Worm (Caenorhabditis elegans) whole organism, L4 larva: ENCODE data around the gene B0416.10.

Experiments used
- F10B5.3 ChIP-seq: sonication (generic microtip); optimal IDR thresholded peaks from 2 replicates; lab custom pipeline; 2016; ENCODE audit warnings: mild to moderate bottlenecking, missing genetic modification characterization, missing compliant biosample characterization
- F44E2.7 ChIP-seq: fragments of 200-800 bp; sonication (Bioruptor generic); IDR thresholded peaks from 2 replicates; pipeline ENCODE4 v2.1.2; 2022; ENCODE audit warnings: missing genetic modification characterization, missing compliant biosample characterization
- Y5F2A.4 ChIP-seq: fragments of 200-800 bp; sonication (Bioruptor generic); optimal IDR thresholded peaks from 2 replicates; lab custom pipeline; 2018; ENCODE audit warnings: mild to moderate bottlenecking, missing genetic modification characterization, missing compliant biosample characterization
- aha-1 ChIP-seq: fragments of 150-350 bp; peaks from one replicate; lab custom pipeline; 2014; ENCODE audit warnings: missing biosample characterization, missing genetic modification characterization
- ceh-20 ChIP-seq: fragments of 200-800 bp; sonication (Bioruptor generic); IDR thresholded peaks from 2 replicates; pipeline ENCODE4 v1.3.6; 2022; ENCODE audit warnings: missing genetic modification reagents, missing genetic modification characterization, missing compliant biosample characterization
- ceh-28 ChIP-seq: fragments of 150-350 bp; optimal IDR thresholded peaks from 2 replicates; lab custom pipeline; 2014; ENCODE audit warnings: missing biosample characterization, missing genetic modification reagents, missing genetic modification characterization
- ceh-44 ChIP-seq: fragments of 200-800 bp; sonication (Bioruptor generic); IDR thresholded peaks from 2 replicates; pipeline ENCODE4 v1.3.6; 2022; ENCODE audit warnings: missing genetic modification reagents, missing genetic modification characterization, missing compliant biosample characterization
- cey-2 ChIP-seq: sonication (generic microtip); optimal IDR thresholded peaks from 3 replicates; lab custom pipeline; 2017; ENCODE audit warnings: missing genetic modification characterization, mild to moderate bottlenecking, missing compliant biosample characterization, antibody characterized with exemption, borderline replicate concordance; ENCODE audit not compliant: insufficient read depth
- daf-12 ChIP-seq: fragments of 150-350 bp; optimal IDR thresholded peaks from 2 replicates; lab custom pipeline; 2014; ENCODE audit warnings: missing biosample characterization, missing genetic modification reagents, missing genetic modification characterization
- dmd-8 ChIP-seq: fragments of 200-800 bp; sonication (Bioruptor generic); IDR thresholded peaks from 2 replicates; pipeline ENCODE4 v1.3.6; 2022; ENCODE audit warnings: missing genetic modification characterization, missing compliant biosample characterization
- egl-27 ChIP-seq: sonication (generic microtip); optimal IDR thresholded peaks from 3 replicates; lab custom pipeline; 2017; ENCODE audit warnings: missing biosample characterization, missing genetic modification reagents, missing genetic modification characterization
- gei-8 ChIP-seq: fragments of 200-800 bp; sonication (Bioruptor generic); optimal IDR thresholded peaks from 2 replicates; lab custom pipeline; 2018; ENCODE audit warnings: mild to moderate bottlenecking, missing genetic modification characterization, missing compliant biosample characterization
- hif-1 ChIP-seq, 2 experiments: sonication (generic microtip); optimal IDR thresholded peaks; 2 replicates each; lab custom pipeline; 2016 to 2017; ENCODE audit warnings: missing compliant biosample characterization in 2 of 2, missing genetic modification characterization in 2 of 2, missing genetic modification reagents in 2 of 2, missing genotype in 2 of 2, mild to moderate bottlenecking in 1 of 2
- hlh-11 ChIP-seq: fragments of 200-800 bp; sonication (Bioruptor generic); optimal IDR thresholded peaks from 2 replicates; lab custom pipeline; 2018; ENCODE audit warnings: mild to moderate bottlenecking, missing genetic modification characterization, missing compliant biosample characterization
- jun-1 ChIP-seq: fragments of 150-350 bp; optimal IDR thresholded peaks from 2 replicates; lab custom pipeline; 2014; ENCODE audit warnings: missing biosample characterization, missing genetic modification reagents, missing genetic modification characterization
- lim-7 ChIP-seq: fragments of 200-800 bp; sonication (Bioruptor generic); IDR thresholded peaks from 2 replicates; pipeline ENCODE4 v1.3.6; 2022; ENCODE audit warnings: missing genetic modification characterization, missing compliant biosample characterization
- lin-38 ChIP-seq: fragments of 200-800 bp; sonication (Bioruptor generic); IDR thresholded peaks from 2 replicates; pipeline ENCODE4 v1.3.6; 2022; ENCODE audit warnings: missing genetic modification reagents, missing genetic modification characterization, missing compliant biosample characterization
- mxl-2 ChIP-seq: fragments of 200-800 bp; sonication (Bioruptor generic); conservative IDR thresholded peaks from 2 replicates; pipeline ENCODE4 v1.3.6; 2022; ENCODE audit warnings: missing genetic modification reagents, missing genetic modification characterization, missing compliant biosample characterization
- mxl-3 ChIP-seq: fragments of 200-800 bp; sonication (Bioruptor generic); optimal IDR thresholded peaks from 2 replicates; lab custom pipeline; 2018; ENCODE audit warnings: mild to moderate bottlenecking, missing genetic modification characterization, missing compliant biosample characterization
- nhr-25 ChIP-seq: sonication (generic microtip); optimal IDR thresholded peaks from 2 replicates; lab custom pipeline; 2017; ENCODE audit warnings: missing genetic modification characterization, mild to moderate bottlenecking, missing compliant biosample characterization, antibody characterized with exemption, moderate library complexity, borderline replicate concordance; ENCODE audit not compliant: insufficient read depth
- nhr-28 ChIP-seq: fragments of 150-350 bp; optimal IDR thresholded peaks from 2 replicates; lab custom pipeline; 2014; ENCODE audit warnings: missing biosample characterization, missing genetic modification characterization
- nhr-42 ChIP-seq: fragments of 200-800 bp; sonication (Bioruptor generic); IDR thresholded peaks from 2 replicates; pipeline ENCODE4 v1.3.6; 2022; ENCODE audit warnings: missing genetic modification characterization, missing compliant biosample characterization
- nhr-6 ChIP-seq: fragments of 150-350 bp; optimal IDR thresholded peaks from 2 replicates; lab custom pipeline; 2014; ENCODE audit warnings: missing biosample characterization, missing genetic modification characterization
- pha-4 ChIP-seq, 2 experiments: fragments of 150-350 bp in 1 of 2; fragments of 200-800 bp in 1 of 2; sonication (Bioruptor generic) in 1 of 2; IDR thresholded peaks in 1 of 2; optimal IDR thresholded peaks in 1 of 2; 2 replicates each; pipeline versions ENCODE4 v1.3.6 to Lab custom; 2014 to 2022; ENCODE audit warnings: missing genetic modification characterization in 2 of 2, missing genetic modification reagents in 2 of 2, missing biosample characterization in 1 of 2, missing compliant biosample characterization in 1 of 2
- saeg-2 ChIP-seq: fragments of 200-800 bp; sonication (Bioruptor generic); IDR thresholded peaks from 2 replicates; pipeline ENCODE4 v1.3.6; 2022; ENCODE audit warnings: missing genetic modification reagents, missing genetic modification characterization, missing compliant biosample characterization
- sdz-12 ChIP-seq: fragments of 200-800 bp; sonication (Bioruptor generic); optimal IDR thresholded peaks from 2 replicates; lab custom pipeline; 2018; ENCODE audit warnings: mild to moderate bottlenecking, missing genetic modification characterization, missing compliant biosample characterization
- snpc-1.2 ChIP-seq: fragments of 200-800 bp; sonication (Bioruptor generic); IDR thresholded peaks from 2 replicates; pipeline ENCODE4 v1.3.6; 2022; ENCODE audit warnings: missing genetic modification reagents, missing genetic modification characterization, missing compliant biosample characterization
- unc-130 ChIP-seq: sonication (generic microtip); optimal IDR thresholded peaks from 2 replicates; lab custom pipeline; 2016; ENCODE audit warnings: missing genetic modification reagents, missing genetic modification characterization, missing compliant biosample characterization
- unc-62 ChIP-seq, 3 experiments: fragments of 150-350 bp in 1 of 3; sonication (generic microtip); optimal IDR thresholded peaks in 2 of 3; peaks in 1 of 3; 1 replicate in 1 of 3; 2 replicates in 2 of 3; lab custom pipeline; 2014 to 2017; ENCODE audit warnings: missing biosample characterization in 3 of 3, missing genetic modification characterization in 3 of 3, missing genetic modification reagents in 3 of 3, missing genotype in 1 of 3
- zip-11 ChIP-seq: fragments of 200-800 bp; sonication (Bioruptor generic); IDR thresholded peaks from 2 replicates; pipeline ENCODE4 v1.3.6; 2022; ENCODE audit warnings: missing genetic modification characterization, missing compliant biosample characterization

The B0416.10 gene

ce11 chrX:9255993-9256392, 18.5 kb downstream of the B0416.10 start:
- TF ChIP-seq nhr-42 (GFP tag; lab: Robert Waterston, UW) (no peak), unc-62 (GFP tag; optimal IDR thresholded peaks at IDR 0.05 in 1 of 2; lab: Kevin White, UChicago) (peak in 1 of 2 experiments; percentile 59), unc-62 (tag; optimal IDR thresholded peaks at IDR 0.05; lab: Kevin White, UChicago) (no peak), ceh-44 (GFP tag; lab: Robert Waterston, UW) (no peak), F10B5.3 (tag; lab: Kevin White, UChicago) (peak; percentile 64), egl-27 (no peak)

DNA sequence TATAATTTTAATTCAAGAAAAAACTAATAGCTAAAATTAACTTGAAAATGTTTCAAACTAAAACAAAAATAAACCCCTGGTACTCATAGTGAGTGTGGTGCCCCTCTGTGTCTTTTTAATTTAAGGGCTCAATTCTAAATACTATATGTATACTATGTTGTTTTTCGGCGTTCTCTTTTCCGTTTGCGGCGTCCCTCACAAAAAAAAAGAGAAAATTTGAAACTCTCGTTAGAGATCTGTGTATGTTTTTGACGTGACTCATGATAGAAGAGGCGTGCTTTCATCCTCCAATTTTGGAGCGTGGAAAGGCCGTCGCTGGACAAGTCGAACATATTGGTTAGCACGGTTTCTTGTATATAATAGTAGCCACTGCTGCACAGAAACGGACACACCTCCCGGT, 23.0 kb downstream of the B0416.10 start, which contains the start of gene pes-8:
pes-8 (plus strand) TSS at position 301 of the 400 bp plus-strand sequence.
- TF ChIP-seq cey-2 (no peak), aha-1 (tag; lab: Kevin White, UChicago) (peak; percentile 75)

DNA sequence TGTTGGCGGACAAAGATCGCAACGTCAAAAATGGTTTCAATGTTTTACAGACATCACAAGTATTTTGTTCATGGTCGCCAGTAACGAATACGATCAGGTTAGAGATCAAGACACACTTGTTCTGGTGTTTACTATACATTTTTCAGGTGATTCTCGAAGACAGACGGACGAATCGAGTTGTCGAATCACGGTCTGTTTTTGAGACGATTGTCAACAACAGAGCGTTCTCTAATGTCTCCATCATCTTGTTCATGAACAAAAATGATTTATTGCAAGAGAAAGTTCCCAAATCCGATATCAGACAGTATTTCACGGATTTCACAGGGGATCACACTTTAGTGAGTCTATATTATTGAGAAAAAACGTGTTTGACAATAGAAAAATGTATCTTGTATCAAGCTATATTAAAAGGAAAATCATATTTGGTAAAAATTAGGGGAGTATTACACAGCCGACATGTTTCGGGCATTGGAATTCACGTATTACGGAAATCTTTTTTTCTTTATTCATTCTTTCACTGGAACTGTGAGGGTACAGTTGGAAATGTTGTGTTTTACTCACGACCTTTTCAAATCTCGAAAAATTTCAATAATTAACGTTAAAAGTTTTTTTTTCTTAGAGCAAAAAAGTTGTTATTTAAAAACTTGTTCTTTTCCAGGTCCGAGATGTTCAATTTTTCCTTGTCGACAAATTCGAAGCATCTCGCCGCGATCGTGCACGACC, 26.2 kb downstream of the B0416.10 start:
- peak in 1 of 2 experiments; percentile 94 for TF ChIP-seq unc-62 (GFP tag; optimal IDR thresholded peaks at IDR 0.05 in 1 of 2; lab: Kevin White, UChicago)
- TF ChIP-seq unc-62 (tag; optimal IDR thresholded peaks at IDR 0.05; lab: Kevin White, UChicago) = no peak
- TF ChIP-seq hlh-11 = peak; percentile 28
- no peak for TF ChIP-seq zip-11
- TF ChIP-seq ceh-20 (GFP tag; lab: Robert Waterston, UW) = no peak
- no peak for TF ChIP-seq lin-38 (GFP tag; lab: Robert Waterston, UW)
- peak; percentile 11 for TF ChIP-seq mxl-3 (GFP tag; lab: Kevin White, UChicago)
- no peak for TF ChIP-seq sdz-12 (GFP tag; lab: Kevin White, UChicago)

DNA sequence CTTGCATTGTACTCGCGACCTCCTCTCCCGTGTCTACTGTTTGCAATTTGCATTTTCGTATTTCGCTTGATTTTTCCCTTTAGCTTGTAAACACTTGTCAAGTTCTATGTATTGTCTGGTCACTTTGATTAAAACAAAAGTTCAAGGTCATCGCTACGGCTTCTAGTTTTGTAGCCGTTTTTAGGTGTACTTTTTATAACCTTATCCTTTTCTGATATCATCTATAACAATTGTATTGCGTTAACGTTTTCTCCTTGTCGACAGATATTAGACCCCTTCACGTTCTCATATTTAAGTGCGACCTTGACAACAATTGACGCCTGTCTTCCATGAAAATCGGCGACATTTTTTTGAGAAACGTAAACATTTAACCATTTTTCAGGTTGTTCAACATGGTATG, 27.8 kb downstream of the B0416.10 start:
- TF ChIP-seq unc-62 (GFP tag; optimal IDR thresholded peaks at IDR 0.05 in 1 of 2; lab: Kevin White, UChicago) = peak in 1 of 2 experiments; percentile 73
- TF ChIP-seq unc-62 (tag; optimal IDR thresholded peaks at IDR 0.05; lab: Kevin White, UChicago) = no peak
- peak; percentile 76 for TF ChIP-seq nhr-25 (tag; lab: Kevin White, UChicago)
- no peak for TF ChIP-seq jun-1 (tag; lab: Kevin White, UChicago)
- peak; percentile 53 for TF ChIP-seq nhr-28 (tag; lab: Kevin White, UChicago)
- TF ChIP-seq saeg-2 (GFP tag; lab: Robert Waterston, UW) = no peak
- TF ChIP-seq, all 104 proteins: peak for 3

- no peak for TF ChIP-seq hif-1 (tag; optimal IDR thresholded peaks at IDR 0.05; lab: Kevin White, UChicago)
- TF ChIP-seq Y5F2A.4 = no peak
- no peak for TF ChIP-seq dmd-8 (GFP tag; lab: Robert Waterston, UW)
- TF ChIP-seq F44E2.7 (GFP tag; lab: Robert Waterston, UW) = no peak
- no peak for TF ChIP-seq mxl-2 (GFP tag; lab: Robert Waterston, UW)
- no peak for TF ChIP-seq jun-1 (tag; lab: Kevin White, UChicago)
- no peak for TF ChIP-seq nhr-6 (tag; lab: Kevin White, UChicago)
- TF ChIP-seq snpc-1.2 (GFP tag; lab: Robert Waterston, UW) = no peak
- TF ChIP-seq pha-4 (GFP tag; IDR thresholded peaks at IDR 0.05; lab: Robert Waterston, UW) = no peak
- no peak for TF ChIP-seq pha-4 (tag; optimal IDR thresholded peaks at IDR 0.05; lab: Kevin White, UChicago)
- no peak for TF ChIP-seq lim-7
- no peak for TF ChIP-seq unc-130 (GFP tag; lab: Kevin White, UChicago)
- TF ChIP-seq gei-8 (GFP tag; lab: Kevin White, UChicago) = no peak
- no peak for TF ChIP-seq ceh-28
- TF ChIP-seq daf-12 (tag; lab: Kevin White, UChicago) = no peak
These were observed 31.2 kb downstream of the B0416.10 start, which contains the start of gene gpa-12 for ce11 chrX:9243257-9243656. TSS of gene gpa-12 (plus strand) at chrX:9243557.
